Fruit fly (Drosophila melanogaster) whole organism, embryonic: ENCODE data around the gene Lcp65Ab1.
A peak's percentile ranks its signal among the peaks of the same experiment; 100 is the strongest.

Source experiments
- Antp ChIP-seq: fragments of 200-800 bp; sonication (Bioruptor generic); optimal IDR thresholded peaks from 3 replicates; lab custom pipeline; 2016; ENCODE audit warnings: missing biosample characterization, missing genetic modification characterization
- BEAF-32 ChIP-seq: fragments of 200-800 bp; sonication (Bioruptor generic); optimal IDR thresholded peaks from 3 replicates; lab custom pipeline; 2017; ENCODE audit warnings: missing biosample characterization, missing genetic modification characterization, mild to moderate bottlenecking, moderate library complexity, missing genetic modification reagents
- Bgb ChIP-seq: fragments of 200-800 bp; sonication (Bioruptor generic); IDR thresholded peaks from 2 replicates; pipeline ENCODE4 v1.3.6; 2022; ENCODE audit warnings: missing biosample characterization, missing genetic modification characterization; ENCODE audit not compliant: partially characterized antibody
- CG10147 ChIP-seq: fragments of 200-800 bp; sonication (Bioruptor generic); optimal IDR thresholded peaks from 2 replicates; lab custom pipeline; 2019; ENCODE audit warnings: missing biosample characterization, mild to moderate bottlenecking, missing genetic modification characterization, moderate library complexity
- CG11085 ChIP-seq: fragments of 200-800 bp; sonication (Bioruptor generic); IDR thresholded peaks from 2 replicates; pipeline ENCODE4 v1.3.6; 2022; ENCODE audit warnings: missing biosample characterization, missing genetic modification characterization
- CG11504 ChIP-seq: fragments of 200-800 bp; sonication (Bioruptor generic); optimal IDR thresholded peaks from 3 replicates; lab custom pipeline; 2019; ENCODE audit warnings: missing biosample characterization, mild to moderate bottlenecking, missing genetic modification characterization, moderate library complexity
- CG11696 ChIP-seq: fragments of 200-800 bp; sonication (Bioruptor generic); IDR thresholded peaks from 2 replicates; pipeline ENCODE4 v1.3.6; 2022; ENCODE audit warnings: missing biosample characterization, missing genetic modification characterization
- CG13624 ChIP-seq: fragments of 200-800 bp; sonication (Bioruptor generic); optimal IDR thresholded peaks from 2 replicates; lab custom pipeline; 2016; ENCODE audit warnings: missing biosample characterization, missing genetic modification characterization
- CG14050 ChIP-seq: fragments of 200-800 bp; sonication (Bioruptor generic); IDR thresholded peaks from 3 replicates; pipeline ENCODE4 v1.3.6; 2022; ENCODE audit warnings: missing biosample characterization, missing genetic modification characterization
- CG17829 ChIP-seq: fragments of 200-800 bp; optimal IDR thresholded peaks from 2 replicates; lab custom pipeline; 2019; ENCODE audit warnings: missing biosample characterization, mild to moderate bottlenecking, missing genetic modification characterization, moderate library complexity
- CG18262 ChIP-seq: fragments of 200-800 bp; optimal IDR thresholded peaks from 3 replicates; lab custom pipeline; 2019; ENCODE audit warnings: missing biosample characterization, mild to moderate bottlenecking, missing genetic modification characterization, moderate library complexity
- CG2712 ChIP-seq: fragments of 200-800 bp; optimal IDR thresholded peaks from 3 replicates; lab custom pipeline; 2019; ENCODE audit warnings: missing biosample characterization, mild to moderate bottlenecking, missing genetic modification characterization, moderate library complexity
- CG31224 ChIP-seq: fragments of 200-800 bp; sonication (Bioruptor generic); IDR thresholded peaks from 2 replicates; pipeline ENCODE4 v1.3.6; 2022; ENCODE audit warnings: missing biosample characterization, missing genetic modification characterization
- CG3281 ChIP-seq: fragments of 200-800 bp; sonication (Bioruptor generic); optimal IDR thresholded peaks from 3 replicates; lab custom pipeline; 2017; ENCODE audit warnings: missing biosample characterization, mild to moderate bottlenecking, missing genetic modification characterization
- CG3407 ChIP-seq: fragments of 200-800 bp; sonication (Bioruptor generic); optimal IDR thresholded peaks from 2 replicates; lab custom pipeline; 2018; ENCODE audit warnings: missing biosample characterization, mild to moderate bottlenecking, missing genetic modification characterization
- CG4424 ChIP-seq: fragments of 200-800 bp; sonication (Bioruptor generic); optimal IDR thresholded peaks from 3 replicates; lab custom pipeline; 2016; ENCODE audit warnings: missing biosample characterization, missing genetic modification characterization
- CG4617 ChIP-seq: fragments of 200-800 bp; sonication (Bioruptor generic); optimal IDR thresholded peaks from 3 replicates; lab custom pipeline; 2016; ENCODE audit warnings: missing biosample characterization, missing genetic modification characterization, borderline replicate concordance
- CG6254 ChIP-seq: fragments of 200-800 bp; sonication (Bioruptor generic); optimal IDR thresholded peaks from 3 replicates; lab custom pipeline; 2017; ENCODE audit warnings: mild to moderate bottlenecking, missing biosample characterization, missing genetic modification reagents, missing genetic modification characterization
- CG6654 ChIP-seq: fragments of 200-800 bp; sonication (Bioruptor generic); optimal IDR thresholded peaks from 2 replicates; lab custom pipeline; 2017; ENCODE audit warnings: missing biosample characterization, mild to moderate bottlenecking, missing genetic modification characterization
- CkIIα-i1 ChIP-seq: fragments of 200-800 bp; sonication (Bioruptor generic); IDR thresholded peaks from 2 replicates; pipeline ENCODE4 v1.3.6; 2022; ENCODE audit warnings: missing biosample characterization, missing genetic modification characterization
- Dad ChIP-seq: fragments of 200-800 bp; sonication (Bioruptor generic); optimal IDR thresholded peaks from 3 replicates; lab custom pipeline; 2016; ENCODE audit warnings: missing biosample characterization, missing genetic modification characterization
- Dip3 ChIP-seq: fragments of 200-800 bp; sonication (Bioruptor generic); optimal IDR thresholded peaks from 3 replicates; lab custom pipeline; 2016; ENCODE audit warnings: missing biosample characterization, missing genetic modification characterization
- Dll ChIP-seq: fragments of 200-800 bp; sonication (Bioruptor generic); IDR thresholded peaks from 4 replicates; pipeline ENCODE4 v1.3.6; 2022; ENCODE audit warnings: missing biosample characterization, missing genetic modification characterization; ENCODE audit not compliant: partially characterized antibody
- E2f1 ChIP-seq: fragments of 200-800 bp; sonication (Bioruptor generic); IDR thresholded peaks from 2 replicates; pipeline ENCODE4 v1.3.6; 2022; ENCODE audit warnings: missing biosample characterization, missing genetic modification characterization
- E2f2 ChIP-seq: fragments of 200-800 bp; sonication (Bioruptor generic); IDR thresholded peaks from 2 replicates; pipeline ENCODE4 v1.3.6; 2022; ENCODE audit warnings: missing biosample characterization, missing genetic modification characterization
- HLH3B ChIP-seq: fragments of 200-800 bp; sonication (Bioruptor generic); IDR thresholded peaks from 2 replicates; pipeline ENCODE4 v1.3.6; 2022; ENCODE audit warnings: missing biosample characterization, missing genetic modification characterization
- Hand ChIP-seq: fragments of 200-800 bp; sonication (Bioruptor generic); optimal IDR thresholded peaks from 2 replicates; lab custom pipeline; 2017; ENCODE audit warnings: mild to moderate bottlenecking, missing biosample characterization, missing genetic modification reagents, missing genetic modification characterization
- Hmx ChIP-seq: fragments of 200-800 bp; sonication (Bioruptor generic); optimal IDR thresholded peaks from 2 replicates; lab custom pipeline; 2016; ENCODE audit warnings: missing biosample characterization, missing genetic modification characterization
- Nf-YC ChIP-seq: fragments of 200-800 bp; optimal IDR thresholded peaks from 3 replicates; lab custom pipeline; 2019; ENCODE audit warnings: missing biosample characterization, mild to moderate bottlenecking, missing genetic modification characterization, moderate library complexity
- Pdp1 ChIP-seq, 2 experiments: fragments of 200-800 bp; sonication (Bioruptor generic); optimal IDR thresholded peaks; 3 replicates each; lab custom pipeline; 2016; ENCODE audit warnings: missing biosample characterization in 2 of 2, missing genetic modification characterization in 2 of 2, mild to moderate bottlenecking in 1 of 2, moderate library complexity in 1 of 2
- Ravus ChIP-seq: fragments of 200-800 bp; sonication (Bioruptor generic); IDR thresholded peaks from 2 replicates; pipeline ENCODE4 v1.3.6; 2022; ENCODE audit warnings: missing biosample characterization, missing genetic modification characterization
- Stat92E ChIP-seq, 3 experiments: fragments of >200 bp in 2 of 3; fragments of 200-800 bp in 1 of 3; sonication (Bioruptor generic) in 1 of 3; optimal IDR thresholded peaks; 2 replicates each; lab custom pipeline; 2017 to 2019; ENCODE audit warnings: missing biosample characterization in 3 of 3, missing genetic modification characterization in 3 of 3, mild to moderate bottlenecking in 1 of 3, moderate library complexity in 1 of 3
- ase ChIP-seq: fragments of 200-800 bp; sonication (Bioruptor generic); IDR thresholded peaks from 3 replicates; pipeline ENCODE4 v1.3.6; 2022; ENCODE audit warnings: missing biosample characterization, missing genetic modification characterization
- cas ChIP-seq: fragments of 200-800 bp; sonication (Bioruptor generic); IDR thresholded peaks from 2 replicates; pipeline ENCODE4 v1.3.6; 2022; ENCODE audit warnings: missing biosample characterization, missing genetic modification characterization
- croc ChIP-seq: fragments of 200-800 bp; sonication (Bioruptor generic); conservative IDR thresholded peaks from 3 replicates; pipeline ENCODE4 v1.3.6; 2022; ENCODE audit warnings: missing biosample characterization, missing genetic modification characterization
- dm ChIP-seq: fragments of 200-800 bp; sonication (Bioruptor generic); optimal IDR thresholded peaks from 3 replicates; lab custom pipeline; 2016; ENCODE audit warnings: missing biosample characterization, missing genetic modification characterization
- dysf ChIP-seq: fragments of 200-800 bp; sonication (Bioruptor generic); IDR thresholded peaks from 3 replicates; pipeline ENCODE4 v1.3.6; 2022; ENCODE audit warnings: missing biosample characterization, missing genetic modification characterization
- grn ChIP-seq: fragments of 200-800 bp; sonication (Bioruptor generic); optimal IDR thresholded peaks from 3 replicates; lab custom pipeline; 2017; ENCODE audit warnings: missing biosample characterization, missing genetic modification characterization
- gsb-n ChIP-seq: fragments of 200-800 bp; sonication (Bioruptor generic); optimal IDR thresholded peaks from 3 replicates; lab custom pipeline; 2018; ENCODE audit warnings: missing biosample characterization, mild to moderate bottlenecking, missing genetic modification characterization
- h ChIP-seq: fragments of >200 bp; optimal IDR thresholded peaks from 2 replicates; lab custom pipeline; 2017
- inv ChIP-seq: fragments of 200-800 bp; sonication (Bioruptor generic); IDR thresholded peaks from 2 replicates; pipeline ENCODE4 v1.3.6; 2022; ENCODE audit warnings: missing biosample characterization, missing genetic modification characterization; ENCODE audit not compliant: partially characterized antibody
- kay ChIP-seq: fragments of 200-800 bp; sonication (Bioruptor generic); optimal IDR thresholded peaks from 2 replicates; lab custom pipeline; 2016; ENCODE audit warnings: missing biosample characterization, missing genetic modification characterization
- lab ChIP-seq: fragments of 200-800 bp; sonication (Bioruptor generic); optimal IDR thresholded peaks from 3 replicates; lab custom pipeline; 2017; ENCODE audit warnings: missing biosample characterization, missing genetic modification characterization, mild to moderate bottlenecking, moderate library complexity, missing genetic modification reagents
- lilli ChIP-seq: fragments of 200-800 bp; sonication (Bioruptor generic); optimal IDR thresholded peaks from 3 replicates; lab custom pipeline; 2016; ENCODE audit warnings: missing biosample characterization, missing genetic modification characterization
- lola ChIP-seq, 3 experiments: fragments of >200 bp in 2 of 3; fragments of 200-800 bp in 1 of 3; sonication (Bioruptor generic) in 1 of 3; optimal IDR thresholded peaks; 2 replicates each; lab custom pipeline; 2017 to 2019; ENCODE audit warnings: missing biosample characterization in 3 of 3, missing genetic modification characterization in 3 of 3, mild to moderate bottlenecking in 1 of 3, moderate library complexity in 1 of 3
- lov ChIP-seq, 2 experiments: fragments of 200-800 bp in 1 of 2; fragments of >200 bp in 1 of 2; sonication (Bioruptor generic) in 1 of 2; IDR thresholded peaks in 1 of 2; optimal IDR thresholded peaks in 1 of 2; 2 replicates in 1 of 2; 3 replicates in 1 of 2; pipeline versions ENCODE4 v1.3.6 to Lab custom; 2017 to 2022; ENCODE audit warnings: missing biosample characterization in 1 of 2, missing genetic modification characterization in 1 of 2
- pita ChIP-seq: fragments of 200-800 bp; sonication (Bioruptor generic); optimal IDR thresholded peaks from 2 replicates; lab custom pipeline; 2017; ENCODE audit warnings: missing biosample characterization, mild to moderate bottlenecking, missing genetic modification characterization
- zfh2 ChIP-seq: fragments of 200-800 bp; sonication (Bioruptor generic); optimal IDR thresholded peaks from 2 replicates; lab custom pipeline; 2016; ENCODE audit warnings: missing biosample characterization, missing genetic modification characterization

Lcp65Ab1 gene

DNA sequence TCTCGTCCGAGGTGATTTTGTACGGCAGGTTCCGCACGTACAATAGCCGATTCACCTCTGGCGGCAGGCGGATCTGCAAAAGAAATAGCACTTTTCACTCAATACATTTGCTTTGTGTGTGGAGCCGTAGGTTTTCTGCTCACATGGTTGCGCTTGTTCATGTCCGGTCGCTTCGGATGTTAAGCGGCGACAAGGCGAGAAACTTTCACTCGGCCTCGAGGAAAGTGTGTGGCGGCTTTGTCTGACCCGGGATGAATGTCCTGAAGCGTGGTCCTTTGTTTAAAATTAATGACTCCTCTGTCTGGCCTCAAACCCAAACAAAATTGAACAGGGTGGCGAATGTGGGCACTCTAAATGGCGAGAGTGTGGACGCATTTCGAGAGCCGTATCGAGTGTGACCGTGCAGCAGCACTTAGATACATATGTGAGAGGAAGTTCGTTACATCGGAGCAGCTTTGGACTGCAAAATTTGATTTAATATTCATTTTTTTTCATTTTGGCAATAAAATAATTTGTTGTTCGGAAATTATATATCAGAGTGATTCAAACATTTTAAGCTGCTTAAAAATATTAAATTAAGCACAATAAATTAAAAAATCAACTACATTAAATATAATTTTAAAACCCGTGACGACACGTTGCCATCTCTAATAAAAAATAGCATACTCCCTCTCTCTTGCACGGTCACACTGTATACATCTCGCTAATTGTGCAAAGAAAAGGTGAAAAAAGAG, 43.6 kb downstream of the Lcp65Ab1 start, which contains the start of the genes Sf3b6 and Tnpo (continued):
- TF ChIP-seq CG3281 (GFP tag; lab: Kevin White, UChicago) (no peak), CG11504 (no peak), Hand (GFP tag; lab: Kevin White, UChicago) (peak; percentile 2), Hmx (peak; percentile 68), Stat92E (GFP tag; optimal IDR thresholded peaks at IDR 0.05; lab: Kevin White, UChicago) (peak in 1 of 3 experiments; percentile 32), CG11696 (GFP tag; lab: Robert Waterston, UW) (peak; percentile 31; the same call in 1 of the 2 replicates), CG6254 (GFP tag; lab: Kevin White, UChicago) (peak; percentile 48), cas (GFP tag; lab: Robert Waterston, UW) (0 out of 2 replicates have a peak, but pooled peaks have one; percentile 44), grn (GFP tag; lab: Kevin White, UChicago) (no peak), Bgb (GFP tag; lab: Robert Waterston, UW) (peak; percentile 56; the same call in 1 of the 2 replicates), dysf (peak; percentile 89), Dad (GFP tag; lab: Kevin White, UChicago) (peak; percentile 12), CG17829 (tag; lab: Kevin White, UChicago) (peak; percentile 86), CkIIα-i1 (no peak), CG4424 (peak; percentile 89), Nf-YC (tag; lab: Kevin White, UChicago) (no peak), CG6654 (GFP tag; lab: Kevin White, UChicago) (no peak), kay (peak; percentile 67), zfh2 (peak; percentile 79), Pdp1 (GFP tag; optimal IDR thresholded peaks at IDR 0.05; lab: Kevin White, UChicago) (peak; percentile 59 to 77), Antp (peak; percentile 61), BEAF-32 (GFP tag; lab: Kevin White, UChicago) (peak; percentile 89), CG4617 (GFP tag; lab: Kevin White, UChicago) (peak; percentile 77), gsb-n (tag; lab: Kevin White, UChicago) (no peak), CG2712 (tag; lab: Kevin White, UChicago) (peak; percentile 88), HLH3B (peak; percentile 76), E2f1 (GFP tag; lab: Robert Waterston, UW) (peak; percentile 79), E2f2 (GFP tag; lab: Robert Waterston, UW) (peak; percentile 65), Ravus (no peak; the same call in 1 of the 2 replicates), croc (GFP tag; lab: Robert Waterston, UW) (peak; percentile 73), CG14050 (GFP tag; lab: Robert Waterston, UW) (peak; percentile 62; the same call in 2 of the 3 replicates), dm (GFP tag; lab: Kevin White, UChicago) (peak; percentile 60), CG10147 (GFP tag; lab: Kevin White, UChicago) (no peak), CG13624 (GFP tag; lab: Kevin White, UChicago) (peak; percentile 51), CG18262 (peak; percentile 87), inv (GFP tag; lab: Robert Waterston, UW) (peak; percentile 48; the same call in 1 of the 2 replicates), h (lab: Kevin White, UChicago) (no peak), lov (optimal IDR thresholded peaks at IDR 0.05; lab: Kevin White, UChicago) (no peak), lov (GFP tag; IDR thresholded peaks at IDR 0.05; lab: Robert Waterston, UW) (peak; percentile 56; the same call in 1 of the 3 replicates), lola (GFP tag; optimal IDR thresholded peaks at IDR 0.05; lab: Kevin White, UChicago) (peak in 1 of 3 experiments; percentile 91), CG11085 (GFP tag; lab: Robert Waterston, UW) (peak; percentile 63), lilli (GFP tag; lab: Kevin White, UChicago) (peak; percentile 87), CG31224 (peak; percentile 81), Dip3 (GFP tag; lab: Kevin White, UChicago) (peak; percentile 77), pita (GFP tag; lab: Kevin White, UChicago) (no peak), ase (peak; percentile 68), CG3407 (no peak), lab (GFP tag; lab: Kevin White, UChicago) (no peak), Dll (GFP tag; lab: Robert Waterston, UW) (peak; percentile 84)
